Worm (Caenorhabditis elegans): ENCODE measurements around the gene W09C2.10.
A peak's percentile ranks its signal among the peaks of the same experiment; 100 is the strongest.

W09C2.10 gene

DNA sequence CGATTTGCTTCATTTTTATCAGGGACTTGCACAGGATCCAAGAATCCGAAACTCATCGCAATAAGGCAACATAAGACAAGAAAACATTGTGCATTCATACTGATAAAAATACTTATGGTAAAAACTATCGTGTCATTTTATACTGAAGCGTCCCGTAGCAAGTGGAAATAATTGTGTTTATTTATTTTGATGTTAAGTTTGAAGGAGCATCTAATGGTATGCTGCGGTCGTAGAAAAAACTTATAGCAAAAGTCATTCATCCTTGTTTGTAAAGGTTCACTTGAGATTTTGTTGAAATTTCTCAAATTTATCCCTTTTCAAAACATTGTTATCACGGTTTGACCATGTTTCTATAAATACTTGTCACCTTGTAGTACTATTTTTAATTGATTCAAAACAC is at the start of gene W09C2.10:
Gene W09C2.10, minus strand, starts transcription at position 101 of the 400 bp plus-strand sequence.
- TF ChIP-seq fkh-4 (tag; optimal IDR thresholded peaks at IDR 0.05; ENCODE audit: borderline replicate concordance): no peak
- no peak for TF ChIP-seq fkh-8 (tag; optimal IDR thresholded peaks at IDR 0.05)
- TF ChIP-seq nhr-90 (tag; optimal IDR thresholded peaks at IDR 0.05; ENCODE audit: poor library complexity): no peak
- no peak for TF ChIP-seq efl-3 (GFP tag; optimal IDR thresholded peaks at IDR 0.05)
- TF ChIP-seq nhr-76 (tag; optimal IDR thresholded peaks at IDR 0.05): no peak
- no peak for TF ChIP-seq vab-15 (tag; optimal IDR thresholded peaks at IDR 0.05)

- TF ChIP-seq ztf-4 (tag; optimal IDR thresholded peaks at IDR 0.05) (no peak), C04F5.9 (tag; optimal IDR thresholded peaks at IDR 0.05) (no peak), hlh-4 (tag; optimal IDR thresholded peaks at IDR 0.05) (no peak), nhr-84 (tag; optimal IDR thresholded peaks at IDR 0.05) (no peak), tbx-2 (tag; optimal IDR thresholded peaks at IDR 0.05) (no peak), isw-1 (GFP tag; IDR thresholded peaks at IDR 0.05) (no peak), skn-1 (tag; optimal IDR thresholded peaks at IDR 0.05) (no peak), pag-3 (tag; optimal IDR thresholded peaks at IDR 0.05; ENCODE audit: borderline replicate concordance, insufficient read depth) (no peak), unc-98 (GFP tag; IDR thresholded peaks at IDR 0.05) (no peak), hlh-17 (GFP tag; optimal IDR thresholded peaks at IDR 0.05; ENCODE audit: borderline replicate concordance) (no peak), efl-1 (optimal IDR thresholded peaks at IDR 0.05) (no peak), efl-1 (GFP tag; optimal IDR thresholded peaks at IDR 0.05 in 1 of 2) (no peak), dsc-1 (tag; optimal IDR thresholded peaks at IDR 0.05) (peak; percentile 65), C16A3.4 (tag; optimal IDR thresholded peaks at IDR 0.05) (no peak), sptf-1 (tag; optimal IDR thresholded peaks at IDR 0.05) (no peak), C34B4.2 (tag; optimal IDR thresholded peaks at IDR 0.05) (no peak), pqm-1 (tag; optimal IDR thresholded peaks at IDR 0.05) (no peak), elt-3 (tag; optimal IDR thresholded peaks at IDR 0.05) (no peak), egl-13 (tag; optimal IDR thresholded peaks at IDR 0.05) (peak; percentile 38), irx-1 (tag; optimal IDR thresholded peaks at IDR 0.05) (no peak), mef-2 (tag; optimal IDR thresholded peaks at IDR 0.05) (no peak), unc-130 (tag; optimal IDR thresholded peaks at IDR 0.05) (no peak), lir-3 (tag; optimal IDR thresholded peaks at IDR 0.05; ENCODE audit: poor library complexity) (no peak), dpl-1 (GFP tag; optimal IDR thresholded peaks at IDR 0.05) (no peak), F16B12.6 (tag; optimal IDR thresholded peaks at IDR 0.05) (no peak), mab-9 (GFP tag; IDR thresholded peaks at IDR 0.05) (no peak), sox-4 (tag; optimal IDR thresholded peaks at IDR 0.05) (peak; percentile 34), grh-1 (GFP tag; IDR thresholded peaks at IDR 0.05) (no peak), ceh-8 (GFP tag; optimal IDR thresholded peaks at IDR 0.05) (no peak), fkh-4 (tag; optimal IDR thresholded peaks at IDR 0.05; ENCODE audit: borderline replicate concordance) (no peak), blmp-1 (tag; optimal IDR thresholded peaks at IDR 0.05) (no peak), nhr-47 (tag; optimal IDR thresholded peaks at IDR 0.05) (peak; percentile 42), fkh-8 (tag; optimal IDR thresholded peaks at IDR 0.05) (peak; percentile 86), ces-1 (GFP tag; optimal IDR thresholded peaks at IDR 0.05) (no peak), lin-15B (tag; optimal IDR thresholded peaks at IDR 0.05) (no peak), vab-15 (tag; optimal IDR thresholded peaks at IDR 0.05) (no peak), rnt-1 (tag; optimal IDR thresholded peaks at IDR 0.05) (no peak), Y116A8C.19 (tag; optimal IDR thresholded peaks at IDR 0.05; ENCODE audit: borderline replicate concordance) (no peak), nhr-20 (tag; optimal IDR thresholded peaks at IDR 0.05) (peak; percentile 87), ceh-63 (GFP tag; optimal IDR thresholded peaks at IDR 0.05) (no peak), fkh-10 (GFP tag; optimal IDR thresholded peaks at IDR 0.05) (peak; percentile 57), ama-1 (optimal IDR thresholded peaks at IDR 0.05) (no peak), hpl-2 (GFP tag; optimal IDR thresholded peaks at IDR 0.05) (no peak), nhr-71 (tag; optimal IDR thresholded peaks at IDR 0.05) (peak; percentile 60), nhr-85 (tag) (peak; percentile 82), nhr-19 (GFP tag; conservative IDR thresholded peaks at IDR 0.05) (no peak), nhr-76 (tag; optimal IDR thresholded peaks at IDR 0.05) (no peak), unc-86 (tag; optimal IDR thresholded peaks at IDR 0.05) (no peak)
These were observed 48.9 kb upstream of the W09C2.10 start for ce11 chrIV:9673683-9674336.

Measured in whole organism, L1 larva.